Fruit fly (Drosophila melanogaster) whole organism, larva: ENCODE measurements around the gene CG13058.

Experiments used
- noc ChIP-seq: fragments of 200-800 bp; sonication (Bioruptor generic); optimal IDR thresholded peaks from 3 replicates; lab custom pipeline; 2019; ENCODE audit warnings: missing biosample characterization, mild to moderate bottlenecking, missing genetic modification characterization, moderate library complexity

CG13058 gene

DNA sequence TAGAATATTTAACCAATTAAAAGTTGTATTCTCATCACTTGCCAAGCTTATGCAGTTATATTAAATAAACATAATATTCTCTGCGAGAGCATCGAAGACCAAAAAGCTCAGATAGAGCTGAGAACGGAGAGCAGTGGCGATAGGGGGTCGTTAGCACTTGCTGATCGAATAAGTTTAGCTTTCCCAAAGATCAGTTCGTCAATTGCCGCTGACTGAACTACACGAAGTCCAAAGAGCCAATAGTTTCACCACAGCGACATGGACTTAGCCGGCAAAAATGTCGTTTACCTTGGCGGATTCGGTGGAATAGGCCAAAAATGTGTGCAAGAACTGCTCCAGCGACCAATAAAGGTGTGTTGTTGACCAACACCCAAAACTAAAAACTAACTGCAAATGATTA, 39.6 kb downstream of the CG13058 start, which contains the start of gene CG4842:
Gene CG4842 (plus strand): TSS at position 191 of the 400 bp plus-strand sequence.
- no peak for TF ChIP-seq noc

DNA sequence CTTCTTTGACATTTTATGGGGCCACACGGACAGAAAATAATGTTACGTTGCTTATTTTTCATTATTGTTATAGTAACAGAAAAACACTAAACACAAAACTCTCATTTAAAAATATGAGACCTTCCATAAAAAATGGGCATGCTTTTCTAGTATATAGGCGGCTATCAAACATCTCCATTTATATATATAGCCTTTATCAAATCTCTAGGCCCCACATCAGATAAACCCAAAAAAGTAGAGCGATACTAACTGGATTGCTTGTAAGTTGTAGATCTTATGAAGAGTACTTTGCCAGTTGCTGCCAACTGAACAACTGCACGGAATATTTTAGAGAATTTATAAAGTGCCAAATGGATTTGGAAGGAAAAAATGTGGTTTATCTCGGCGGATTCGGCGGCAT, 40.9 kb downstream of the CG13058 start, which contains the start of gene CG18814:
Gene CG18814 (plus strand): TSS at position 301 of the 400 bp plus-strand sequence.
- no peak for TF ChIP-seq noc

DNA sequence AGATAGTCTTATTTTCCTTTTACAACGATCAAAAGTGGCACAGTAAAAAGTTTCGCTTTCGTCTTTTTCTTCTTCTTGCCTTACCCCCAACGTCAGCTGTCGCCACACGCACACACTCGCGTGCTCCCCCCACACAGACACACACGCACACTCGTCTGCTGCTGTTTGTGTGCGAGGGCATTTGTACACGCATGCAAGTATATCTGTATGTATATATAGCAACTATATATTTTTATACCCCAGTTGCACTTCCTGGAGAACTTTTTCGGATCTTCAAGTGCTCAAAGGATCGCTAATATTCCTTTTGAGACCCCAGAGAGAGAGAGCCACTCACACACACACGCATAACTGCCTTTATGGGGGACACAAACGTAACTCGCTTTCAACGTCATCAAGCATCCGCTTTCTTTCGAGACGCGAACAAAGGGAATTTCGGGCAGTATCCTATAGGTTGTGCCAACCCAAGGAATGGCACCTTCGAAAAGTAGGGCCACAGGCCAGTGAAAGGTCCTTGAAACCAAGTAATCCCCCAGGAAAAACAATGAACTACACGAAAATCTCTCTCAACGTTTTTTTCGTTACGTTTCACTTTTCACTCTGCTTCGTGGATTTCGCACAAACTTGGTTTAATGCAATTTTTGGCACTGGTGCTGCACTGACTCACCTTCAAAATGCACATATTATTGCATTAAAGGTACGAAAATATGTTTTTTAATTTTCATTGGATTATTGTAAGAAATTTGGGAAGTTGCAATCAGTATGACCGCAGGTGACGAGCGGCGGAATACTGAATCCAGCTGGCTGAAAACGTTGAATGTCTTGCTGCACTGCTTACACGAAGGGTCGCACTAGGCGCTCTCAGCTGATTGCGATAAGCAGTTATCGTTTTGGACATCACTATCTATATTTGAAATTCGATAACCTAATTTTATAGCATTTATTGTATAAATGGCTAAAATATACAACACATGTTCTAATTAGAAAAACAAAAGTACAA, 49.4 kb downstream of the CG13058 start, which contains the start of gene roq:
Gene roq (minus strand): TSS at position 799 of the 997 bp plus-strand sequence.
- TF ChIP-seq noc: no peak
